Fruit fly (Drosophila melanogaster) whole organism, embryonic: ENCODE measurements around the gene Dyrk2.

Experiments used
- Ada2b ChIP-seq: fragments of 200-800 bp; sonication (Bioruptor generic); IDR thresholded peaks from 2 replicates; pipeline ENCODE4 v1.3.6; 2022; ENCODE audit warnings: missing biosample characterization, missing genetic modification characterization
- Atf3 ChIP-seq: fragments of 200-800 bp; sonication (Bioruptor generic); optimal IDR thresholded peaks from 3 replicates; lab custom pipeline; 2016; ENCODE audit warnings: missing biosample characterization, missing genetic modification characterization
- CG11504 ChIP-seq: fragments of 200-800 bp; sonication (Bioruptor generic); optimal IDR thresholded peaks from 3 replicates; lab custom pipeline; 2019; ENCODE audit warnings: missing biosample characterization, mild to moderate bottlenecking, missing genetic modification characterization, moderate library complexity
- CG11723 ChIP-seq: fragments of 200-800 bp; sonication (Bioruptor generic); optimal IDR thresholded peaks from 2 replicates; lab custom pipeline; 2017; ENCODE audit warnings: missing biosample characterization, mild to moderate bottlenecking, missing genetic modification characterization
- CG12155 ChIP-seq: fragments of 200-800 bp; sonication (Bioruptor generic); optimal IDR thresholded peaks from 3 replicates; lab custom pipeline; 2016; ENCODE audit warnings: missing biosample characterization, missing genetic modification characterization
- CG13296 ChIP-seq: fragments of 200-800 bp; sonication (Bioruptor generic); optimal IDR thresholded peaks from 3 replicates; lab custom pipeline; 2018; ENCODE audit warnings: missing biosample characterization, mild to moderate bottlenecking, missing genetic modification characterization
- CG13624 ChIP-seq: fragments of 200-800 bp; sonication (Bioruptor generic); optimal IDR thresholded peaks from 2 replicates; lab custom pipeline; 2016; ENCODE audit warnings: missing biosample characterization, missing genetic modification characterization
- CG13775 ChIP-seq: fragments of 200-800 bp; sonication (Bioruptor generic); optimal IDR thresholded peaks from 3 replicates; lab custom pipeline; 2017; ENCODE audit warnings: missing biosample characterization, mild to moderate bottlenecking, missing genetic modification characterization
- CG14667 ChIP-seq: fragments of 200-800 bp; sonication (Bioruptor generic); IDR thresholded peaks from 2 replicates; pipeline ENCODE4 v1.3.6; 2022; ENCODE audit warnings: missing biosample characterization, missing genetic modification characterization
- CG15269 ChIP-seq: fragments of 200-800 bp; sonication (Bioruptor generic); optimal IDR thresholded peaks from 2 replicates; lab custom pipeline; 2018; ENCODE audit warnings: missing biosample characterization, mild to moderate bottlenecking, missing genetic modification characterization, moderate library complexity
- CG1602 ChIP-seq: fragments of 200-800 bp; sonication (Bioruptor generic); optimal IDR thresholded peaks from 3 replicates; lab custom pipeline; 2016; ENCODE audit warnings: missing biosample characterization, missing genetic modification characterization
- CG17186 ChIP-seq: fragments of 200-800 bp; sonication (Bioruptor generic); optimal IDR thresholded peaks from 3 replicates; lab custom pipeline; 2017; ENCODE audit warnings: missing biosample characterization, missing genetic modification reagents, missing genetic modification characterization
- CG17385 ChIP-seq: fragments of 200-800 bp; sonication (Bioruptor generic); optimal IDR thresholded peaks from 3 replicates; lab custom pipeline; 2018; ENCODE audit warnings: missing biosample characterization, mild to moderate bottlenecking, missing genetic modification characterization
- CG17912 ChIP-seq: fragments of 200-800 bp; sonication (Bioruptor generic); optimal IDR thresholded peaks from 2 replicates; lab custom pipeline; 2018; ENCODE audit warnings: missing biosample characterization, mild to moderate bottlenecking, missing genetic modification characterization
- CG18619 ChIP-seq: fragments of 200-800 bp; sonication (Bioruptor generic); optimal IDR thresholded peaks from 3 replicates; lab custom pipeline; 2017; ENCODE audit warnings: missing biosample characterization, mild to moderate bottlenecking, missing genetic modification characterization
- CG3065 ChIP-seq: fragments of 200-800 bp; sonication (Bioruptor generic); optimal IDR thresholded peaks from 2 replicates; lab custom pipeline; 2016; ENCODE audit warnings: missing biosample characterization, missing genetic modification characterization
- CG31441 ChIP-seq: fragments of 200-800 bp; sonication (Bioruptor generic); IDR thresholded peaks from 2 replicates; pipeline ENCODE4 v1.3.6; 2022; ENCODE audit warnings: missing biosample characterization, missing genetic modification characterization
- CG32532 ChIP-seq: fragments of 200-800 bp; sonication (Bioruptor generic); IDR thresholded peaks from 2 replicates; pipeline ENCODE4 v1.3.6; 2022; ENCODE audit warnings: missing biosample characterization, missing genetic modification characterization
- CG42726 ChIP-seq: fragments of 200-800 bp; sonication (Bioruptor generic); IDR thresholded peaks from 2 replicates; pipeline ENCODE4 v1.3.6; 2022; ENCODE audit warnings: missing biosample characterization, missing genetic modification characterization; ENCODE audit not compliant: partially characterized antibody
- CG7372 ChIP-seq: fragments of 200-800 bp; sonication (Bioruptor generic); IDR thresholded peaks from 2 replicates; pipeline ENCODE4 v1.3.6; 2022; ENCODE audit warnings: missing biosample characterization, missing genetic modification characterization
- CG8359 ChIP-seq: fragments of 200-800 bp; sonication (Bioruptor generic); optimal IDR thresholded peaks from 2 replicates; lab custom pipeline; 2017; ENCODE audit warnings: missing biosample characterization, mild to moderate bottlenecking, missing genetic modification characterization, borderline replicate concordance
- CG9727 ChIP-seq: fragments of 200-800 bp; sonication (Bioruptor generic); optimal IDR thresholded peaks from 3 replicates; lab custom pipeline; 2017; ENCODE audit warnings: missing biosample characterization, mild to moderate bottlenecking, missing genetic modification characterization
- CTCF ChIP-seq: fragments of 200-800 bp; sonication (Bioruptor generic); optimal IDR thresholded peaks from 2 replicates; lab custom pipeline; 2017; ENCODE audit warnings: missing biosample characterization, mild to moderate bottlenecking, missing genetic modification characterization, moderate library complexity
- Chrac-16 ChIP-seq: fragments of 200-800 bp; sonication (Bioruptor generic); optimal IDR thresholded peaks from 3 replicates; lab custom pipeline; 2016; ENCODE audit warnings: missing biosample characterization, missing genetic modification characterization
- Fer3 ChIP-seq: fragments of 200-800 bp; sonication (Bioruptor generic); optimal IDR thresholded peaks from 2 replicates; lab custom pipeline; 2018; ENCODE audit warnings: missing biosample characterization, mild to moderate bottlenecking, missing genetic modification characterization, moderate library complexity
- GATAe ChIP-seq: fragments of 200-800 bp; sonication (Bioruptor generic); conservative IDR thresholded peaks from 2 replicates; pipeline ENCODE4 v1.3.6; 2022; ENCODE audit warnings: missing biosample characterization, missing genetic modification characterization
- HLH4C ChIP-seq: fragments of 200-800 bp; sonication (Bioruptor generic); IDR thresholded peaks from 3 replicates; pipeline ENCODE4 v1.3.6; 2022; ENCODE audit warnings: missing biosample characterization, missing genetic modification characterization; ENCODE audit not compliant: partially characterized antibody
- Hr39 ChIP-seq: fragments of >200 bp; optimal IDR thresholded peaks from 2 replicates; lab custom pipeline; 2017
- Myb ChIP-seq: fragments of 200-800 bp; sonication (Bioruptor generic); optimal IDR thresholded peaks from 2 replicates; lab custom pipeline; 2016; ENCODE audit warnings: missing biosample characterization, missing genetic modification characterization
- Spps ChIP-seq: fragments of 200-800 bp; sonication (Bioruptor generic); optimal IDR thresholded peaks from 2 replicates; lab custom pipeline; 2018; ENCODE audit warnings: missing biosample characterization, mild to moderate bottlenecking, missing genetic modification characterization
- Sry-δ ChIP-seq: fragments of 200-800 bp; sonication (Bioruptor generic); optimal IDR thresholded peaks from 2 replicates; lab custom pipeline; 2016; ENCODE audit warnings: missing biosample characterization, missing genetic modification characterization
- Ssrp ChIP-seq: fragments of 200-800 bp; sonication (Bioruptor generic); optimal IDR thresholded peaks from 2 replicates; lab custom pipeline; 2018; ENCODE audit warnings: missing biosample characterization, mild to moderate bottlenecking, missing genetic modification characterization, moderate library complexity
- Xbp1 ChIP-seq: fragments of 200-800 bp; sonication (Bioruptor generic); optimal IDR thresholded peaks from 3 replicates; lab custom pipeline; 2016; ENCODE audit warnings: missing biosample characterization, mild to moderate bottlenecking, missing genetic modification characterization
- ash1 ChIP-seq: fragments of 200-800 bp; sonication (Bioruptor generic); optimal IDR thresholded peaks from 2 replicates; lab custom pipeline; 2018; ENCODE audit warnings: missing biosample characterization, mild to moderate bottlenecking, missing genetic modification characterization
- bab2 ChIP-seq: fragments of 200-800 bp; sonication (Bioruptor generic); optimal IDR thresholded peaks from 2 replicates; lab custom pipeline; 2016; ENCODE audit warnings: missing biosample characterization, missing genetic modification characterization
- btn ChIP-seq: fragments of 200-800 bp; sonication (Bioruptor generic); optimal IDR thresholded peaks from 2 replicates; lab custom pipeline; 2016; ENCODE audit warnings: missing biosample characterization, missing genetic modification characterization
- ci ChIP-seq: fragments of 200-800 bp; sonication (Bioruptor generic); IDR thresholded peaks from 3 replicates; pipeline ENCODE4 v1.3.6; 2022; ENCODE audit warnings: missing biosample characterization, missing genetic modification characterization
- corto ChIP-seq: fragments of 200-800 bp; sonication (Bioruptor generic); optimal IDR thresholded peaks from 2 replicates; lab custom pipeline; 2016; ENCODE audit warnings: missing biosample characterization, mild to moderate bottlenecking, missing genetic modification characterization, moderate library complexity
- ems ChIP-seq: fragments of 200-800 bp; sonication (Bioruptor generic); optimal IDR thresholded peaks from 3 replicates; lab custom pipeline; 2016; ENCODE audit warnings: missing biosample characterization, missing genetic modification characterization
- grn ChIP-seq: fragments of 200-800 bp; sonication (Bioruptor generic); optimal IDR thresholded peaks from 3 replicates; lab custom pipeline; 2017; ENCODE audit warnings: missing biosample characterization, missing genetic modification characterization
- kni ChIP-seq: fragments of 200-800 bp; sonication (Bioruptor generic); optimal IDR thresholded peaks from 3 replicates; lab custom pipeline; 2017; ENCODE audit warnings: mild to moderate bottlenecking, missing biosample characterization, missing genetic modification reagents, missing genetic modification characterization
- mld ChIP-seq: fragments of 200-800 bp; sonication (Bioruptor generic); IDR thresholded peaks from 3 replicates; pipeline ENCODE4 v1.3.6; 2022; ENCODE audit warnings: missing biosample characterization, missing genetic modification characterization; ENCODE audit not compliant: partially characterized antibody
- nerfin-2 ChIP-seq: fragments of 200-800 bp; sonication (Bioruptor generic); IDR thresholded peaks from 2 replicates; pipeline ENCODE4 v1.3.6; 2022; ENCODE audit warnings: missing biosample characterization, missing genetic modification characterization; ENCODE audit not compliant: partially characterized antibody
- odd ChIP-seq: fragments of 200-800 bp; sonication (Bioruptor generic); optimal IDR thresholded peaks from 2 replicates; lab custom pipeline; 2017; ENCODE audit warnings: missing biosample characterization, mild to moderate bottlenecking, missing genetic modification characterization
- onecut ChIP-seq: fragments of 200-800 bp; sonication (Bioruptor generic); IDR thresholded peaks from 2 replicates; pipeline ENCODE4 v1.3.6; 2022; ENCODE audit warnings: missing biosample characterization, missing genetic modification characterization
- otp ChIP-seq: fragments of 200-800 bp; sonication (Bioruptor generic); IDR thresholded peaks from 3 replicates; pipeline ENCODE4, ENCODE4 v1.3.6; 2022; ENCODE audit warnings: missing biosample characterization, missing genetic modification characterization
- peb ChIP-seq: fragments of 200-800 bp; sonication (Bioruptor generic); IDR thresholded peaks from 2 replicates; pipeline ENCODE4 v1.3.6; 2022; ENCODE audit warnings: missing biosample characterization, missing genetic modification characterization
- schlank ChIP-seq: fragments of 200-800 bp; sonication (Bioruptor generic); optimal IDR thresholded peaks from 2 replicates; lab custom pipeline; 2018; ENCODE audit warnings: missing biosample characterization, mild to moderate bottlenecking, missing genetic modification characterization
- slou ChIP-seq: fragments of 200-800 bp; sonication (Bioruptor generic); optimal IDR thresholded peaks from 3 replicates; lab custom pipeline; 2016; ENCODE audit warnings: missing biosample characterization, missing genetic modification characterization
- stc ChIP-seq: fragments of 200-800 bp; sonication (Bioruptor generic); IDR thresholded peaks from 2 replicates; pipeline ENCODE4 v1.3.6; 2022; ENCODE audit warnings: missing biosample characterization, missing genetic modification characterization
- ttk ChIP-seq: fragments of 200-800 bp; sonication (Bioruptor generic); IDR thresholded peaks from 2 replicates; pipeline ENCODE4 v2.1.2; 2022; ENCODE audit warnings: missing biosample characterization, missing genetic modification characterization
- vfl ChIP-seq: fragments of 200-800 bp; sonication (Bioruptor generic); optimal IDR thresholded peaks from 2 replicates; lab custom pipeline; 2016; ENCODE audit warnings: missing biosample characterization, missing genetic modification characterization
- vvl ChIP-seq: fragments of 200-800 bp; sonication (Bioruptor generic); IDR thresholded peaks from 2 replicates; pipeline ENCODE4 v1.3.6; 2022; ENCODE audit warnings: missing biosample characterization, missing genetic modification characterization

The Dyrk2 gene

dm6 chr2L:14141238-14141637, 92.7 kb downstream of the Dyrk2 start (continued):
- no peak for TF ChIP-seq corto (GFP tag; lab: Kevin White, UChicago)
- TF ChIP-seq CG7372 (GFP tag; lab: Robert Waterston, UW): no peak
- TF ChIP-seq CG9727: peak; percentile 31
- TF ChIP-seq ash1: no peak
- peak; percentile 53 for TF ChIP-seq CG17385
- TF ChIP-seq Spps (tag; lab: Kevin White, UChicago): no peak
- TF ChIP-seq CG42726 (GFP tag; lab: Robert Waterston, UW): no peak
- no peak for TF ChIP-seq Ssrp
- TF ChIP-seq onecut (GFP tag; lab: Robert Waterston, UW): no peak
- TF ChIP-seq Atf3 (GFP tag; lab: Kevin White, UChicago): no peak
- TF ChIP-seq CG1602 (GFP tag; lab: Kevin White, UChicago): no peak
- no peak for TF ChIP-seq CG14667 (GFP tag; lab: Robert Waterston, UW)
- TF ChIP-seq CG11723 (GFP tag; lab: Kevin White, UChicago): no peak
- no peak for TF ChIP-seq Chrac-16 (GFP tag; lab: Kevin White, UChicago)
- peak; percentile 54; the same call in 1 of the 3 replicates for TF ChIP-seq ci (GFP tag; lab: Robert Waterston, UW)
- TF ChIP-seq stc (GFP tag; lab: Robert Waterston, UW): peak; percentile 54
- peak; percentile 61 for TF ChIP-seq CG11504 (tag; lab: Kevin White, UChicago)
- no peak for TF ChIP-seq kni
- no peak for TF ChIP-seq CG17912 (GFP tag; lab: Kevin White, UChicago)
- TF ChIP-seq btn (GFP tag; lab: Kevin White, UChicago): no peak
- no peak for TF ChIP-seq CG3065 (GFP tag; lab: Kevin White, UChicago)
- TF ChIP-seq grn (GFP tag; lab: Kevin White, UChicago): no peak
- no peak for TF ChIP-seq slou
- TF ChIP-seq vvl: 0 out of 2 replicates have a peak, but pooled peaks have one; percentile 22
- no peak for TF ChIP-seq GATAe
- no peak for TF ChIP-seq nerfin-2
- peak; percentile 41 for TF ChIP-seq Ada2b (GFP tag; lab: Robert Waterston, UW)
- no peak for TF ChIP-seq mld (GFP tag; lab: Robert Waterston, UW)
- no peak for TF ChIP-seq vfl (GFP tag; lab: Kevin White, UChicago)
- TF ChIP-seq CTCF (GFP tag; lab: Kevin White, UChicago): no peak
- peak; percentile 53; the same call in 1 of the 2 replicates for TF ChIP-seq CG32532 (GFP tag; lab: Robert Waterston, UW)
- no peak for TF ChIP-seq Sry-δ (GFP tag; lab: Kevin White, UChicago)
- no peak for TF ChIP-seq ems (GFP tag; lab: Kevin White, UChicago)
- TF ChIP-seq HLH4C: no peak
- TF ChIP-seq Xbp1: no peak
- TF ChIP-seq CG15269: peak; percentile 58
- no peak for TF ChIP-seq Hr39 (lab: Kevin White, UChicago)
- TF ChIP-seq ttk (GFP tag; lab: Robert Waterston, UW): peak; percentile 57
- peak; percentile 28 for TF ChIP-seq Myb
- no peak for TF ChIP-seq odd
- TF ChIP-seq CG13775 (GFP tag; lab: Kevin White, UChicago): no peak
- no peak for TF ChIP-seq CG12155 (GFP tag; lab: Kevin White, UChicago)
- no peak for TF ChIP-seq CG8359 (GFP tag; lab: Kevin White, UChicago)
- TF ChIP-seq CG31441 (GFP tag; lab: Robert Waterston, UW): peak; percentile 44; the same call in 1 of the 2 replicates
- TF ChIP-seq otp (GFP tag; lab: Robert Waterston, UW): no peak
- TF ChIP-seq CG17186 (GFP tag; lab: Kevin White, UChicago): no peak
- no peak for TF ChIP-seq schlank (tag; lab: Kevin White, UChicago)
- no peak for TF ChIP-seq peb (GFP tag; lab: Robert Waterston, UW)
- peak; percentile 56 for TF ChIP-seq Fer3 (tag; lab: Kevin White, UChicago)
- no peak for TF ChIP-seq CG13624 (GFP tag; lab: Kevin White, UChicago)
- TF ChIP-seq CG13296 (GFP tag; lab: Kevin White, UChicago): peak; percentile 57
- TF ChIP-seq bab2: no peak
- peak; percentile 31 for TF ChIP-seq CG18619 (GFP tag; lab: Kevin White, UChicago)
